Fruit fly (Drosophila melanogaster): ENCODE results near the gene RpS3A.

- TF ChIP-seq br (GFP tag; optimal IDR thresholded peaks at IDR 0.05) (no peak), pan (optimal IDR thresholded peaks at IDR 0.05) (no peak)
Measured at dm6 chr4:58896-59525, 8.0 kb downstream of the RpS3A start.

Data from whole organism, wandering third instar larva.